Worm (Caenorhabditis elegans): Measurements from ENCODE around the gene ver-4.

ce11 chrX:10967698-10968097, 14.5 kb upstream of the ver-4 start, which contains the start of gene K09C8.9:
- TF ChIP-seq lin-13 (tag; optimal IDR thresholded peaks at IDR 0.05) (no peak), nhr-237 (tag; optimal IDR thresholded peaks at IDR 0.05) (no peak), blmp-1 (tag; optimal IDR thresholded peaks at IDR 0.05) (no peak), mep-1 (tag; optimal IDR thresholded peaks at IDR 0.05) (no peak), elt-1 (tag; optimal IDR thresholded peaks at IDR 0.05; ENCODE audit: borderline replicate concordance, insufficient read depth) (no peak), ces-1 (GFP tag; optimal IDR thresholded peaks at IDR 0.05) (no peak), drap-1 (GFP tag; optimal IDR thresholded peaks at IDR 0.05) (no peak), snpc-4 (tag; optimal IDR thresholded peaks at IDR 0.05) (no peak), ztf-11 (tag; optimal IDR thresholded peaks at IDR 0.05) (no peak), ceh-83 (GFP tag; optimal IDR thresholded peaks at IDR 0.05) (no peak), mab-5 (tag; optimal IDR thresholded peaks at IDR 0.05) (no peak)

Data from whole organism, mixed stage, embryonic.